Fruit fly (Drosophila melanogaster): ENCODE data around the gene feo.

DNA sequence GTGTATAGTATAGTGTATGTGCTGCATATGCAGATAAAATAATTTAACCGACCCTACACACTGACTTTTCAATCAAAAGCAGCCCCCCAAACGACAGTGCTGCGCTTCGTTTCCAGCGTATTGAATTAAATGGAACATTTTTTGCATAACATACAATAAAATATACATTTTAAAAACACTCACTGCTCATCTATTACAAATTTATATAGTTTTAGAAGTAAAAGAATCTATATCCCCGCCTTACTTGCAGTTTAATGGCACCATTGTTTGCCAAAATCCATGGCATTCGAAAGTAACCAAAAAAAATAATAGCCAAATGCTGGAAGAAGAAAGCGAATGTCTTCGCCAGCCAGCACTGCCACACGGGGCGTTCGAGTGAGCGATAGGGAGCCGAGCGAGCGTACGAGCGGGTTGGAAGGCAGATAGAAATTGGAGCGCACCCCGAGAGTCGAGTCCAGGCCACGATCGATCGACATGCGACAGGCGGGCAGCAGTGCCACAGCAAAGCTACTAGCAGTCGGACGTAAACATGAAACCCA lies 12.9 kb downstream of the feo start, which contains the start of gene CG15209:
- no peak for TF ChIP-seq CG8478 (optimal IDR thresholded peaks at IDR 0.05)
- TF ChIP-seq CTCF (optimal IDR thresholded peaks at IDR 0.05): no peak
